Fruit fly (Drosophila melanogaster) whole organism, embryonic: ENCODE results near the gene SsRbeta.
A peak's percentile ranks its signal among the peaks of the same experiment; 100 is the strongest.

ENCODE experiments used
- Atf6 ChIP-seq: fragments of 200-800 bp; sonication (Bioruptor generic); IDR thresholded peaks from 2 replicates; pipeline ENCODE4 v1.3.6; 2022; ENCODE audit warnings: missing biosample characterization, missing genetic modification characterization
- CG11093 ChIP-seq: fragments of 200-800 bp; sonication (Bioruptor generic); IDR thresholded peaks from 3 replicates; pipeline ENCODE4 v1.3.6; 2022; ENCODE audit warnings: missing biosample characterization, missing genetic modification characterization
- CG12071 ChIP-seq: fragments of 200-800 bp; sonication (Bioruptor generic); optimal IDR thresholded peaks from 3 replicates; lab custom pipeline; 2018; ENCODE audit warnings: missing biosample characterization, mild to moderate bottlenecking, missing genetic modification characterization
- CG1233 ChIP-seq: fragments of 200-800 bp; sonication (Bioruptor generic); optimal IDR thresholded peaks from 4 replicates; lab custom pipeline; 2018; ENCODE audit warnings: missing biosample characterization, mild to moderate bottlenecking, missing genetic modification characterization
- CG13894 ChIP-seq: fragments of 200-800 bp; sonication (Bioruptor generic); optimal IDR thresholded peaks from 3 replicates; lab custom pipeline; 2018; ENCODE audit warnings: missing biosample characterization, mild to moderate bottlenecking, missing genetic modification characterization, moderate library complexity
- CG14667 ChIP-seq: fragments of 200-800 bp; sonication (Bioruptor generic); IDR thresholded peaks from 2 replicates; pipeline ENCODE4 v1.3.6; 2022; ENCODE audit warnings: missing biosample characterization, missing genetic modification characterization
- CG15073 ChIP-seq: fragments of 200-800 bp; sonication (Bioruptor generic); optimal IDR thresholded peaks from 2 replicates; lab custom pipeline; 2016; ENCODE audit warnings: missing biosample characterization, missing genetic modification characterization
- CG15479 ChIP-seq: fragments of 200-800 bp; sonication (Bioruptor generic); optimal IDR thresholded peaks from 3 replicates; lab custom pipeline; 2019; ENCODE audit warnings: missing biosample characterization, mild to moderate bottlenecking, missing genetic modification characterization, moderate library complexity
- CG16813 ChIP-seq: fragments of 200-800 bp; sonication (Bioruptor generic); IDR thresholded peaks from 3 replicates; pipeline ENCODE4 v1.3.6; 2022; ENCODE audit warnings: missing biosample characterization, missing genetic modification characterization; ENCODE audit not compliant: partially characterized antibody
- CG17568 ChIP-seq: fragments of 200-800 bp; sonication (Bioruptor generic); optimal IDR thresholded peaks from 2 replicates; lab custom pipeline; 2018; ENCODE audit warnings: missing biosample characterization, mild to moderate bottlenecking, missing genetic modification characterization, moderate library complexity
- CG18262 ChIP-seq: fragments of 200-800 bp; optimal IDR thresholded peaks from 3 replicates; lab custom pipeline; 2019; ENCODE audit warnings: missing biosample characterization, mild to moderate bottlenecking, missing genetic modification characterization, moderate library complexity
- CG32532 ChIP-seq: fragments of 200-800 bp; sonication (Bioruptor generic); IDR thresholded peaks from 2 replicates; pipeline ENCODE4 v1.3.6; 2022; ENCODE audit warnings: missing biosample characterization, missing genetic modification characterization
- CG33213 ChIP-seq: fragments of 200-800 bp; sonication (Bioruptor generic); optimal IDR thresholded peaks from 3 replicates; lab custom pipeline; 2016; ENCODE audit warnings: missing biosample characterization, missing genetic modification characterization
- CG3995 ChIP-seq: fragments of 200-800 bp; sonication (Bioruptor generic); optimal IDR thresholded peaks from 3 replicates; lab custom pipeline; 2016; ENCODE audit warnings: missing biosample characterization, missing genetic modification characterization
- CG4328 ChIP-seq: fragments of 200-800 bp; sonication (Bioruptor generic); optimal IDR thresholded peaks from 3 replicates; lab custom pipeline; 2017; ENCODE audit warnings: missing biosample characterization, missing genetic modification reagents, missing genetic modification characterization
- CG9609 ChIP-seq: fragments of 200-800 bp; sonication (Bioruptor generic); optimal IDR thresholded peaks from 3 replicates; lab custom pipeline; 2016; ENCODE audit warnings: missing biosample characterization, missing genetic modification characterization
- CG9727 ChIP-seq: fragments of 200-800 bp; sonication (Bioruptor generic); optimal IDR thresholded peaks from 3 replicates; lab custom pipeline; 2017; ENCODE audit warnings: missing biosample characterization, mild to moderate bottlenecking, missing genetic modification characterization
- CHES-1-like ChIP-seq: fragments of 200-800 bp; sonication (Bioruptor generic); optimal IDR thresholded peaks from 2 replicates; lab custom pipeline; 2016; ENCODE audit warnings: missing biosample characterization, missing genetic modification characterization
- D ChIP-seq, 2 experiments: fragments of 200-800 bp in 1 of 2; fragments of >200 bp in 1 of 2; sonication (Bioruptor generic) in 1 of 2; optimal IDR thresholded peaks; 2 replicates in 1 of 2; 3 replicates in 1 of 2; lab custom pipeline; 2017; ENCODE audit warnings: mild to moderate bottlenecking in 1 of 2, missing biosample characterization in 1 of 2, missing genetic modification characterization in 1 of 2, missing genetic modification reagents in 1 of 2
- D19B ChIP-seq: fragments of 200-800 bp; sonication (Bioruptor generic); optimal IDR thresholded peaks from 2 replicates; lab custom pipeline; 2017; ENCODE audit warnings: missing biosample characterization, mild to moderate bottlenecking, missing genetic modification characterization
- Dfd ChIP-seq, 2 experiments: fragments of >200 bp; optimal IDR thresholded peaks; 2 replicates each; lab custom pipeline; 2017; ENCODE audit warnings: missing biosample characterization in 2 of 2, missing genetic modification characterization in 2 of 2
- Dip2 ChIP-seq: fragments of 200-800 bp; sonication (Bioruptor generic); IDR thresholded peaks from 2 replicates; pipeline ENCODE4 v1.3.6; 2022; ENCODE audit warnings: missing biosample characterization, missing genetic modification characterization
- Doc3 ChIP-seq: fragments of 200-800 bp; sonication (Bioruptor generic); IDR thresholded peaks from 3 replicates; pipeline ENCODE4 v1.3.6; 2022; ENCODE audit warnings: missing biosample characterization, missing genetic modification characterization; ENCODE audit not compliant: partially characterized antibody
- Eip74EF ChIP-seq, 2 experiments: fragments of 200-800 bp in 1 of 2; fragments of >200 bp in 1 of 2; sonication (Bioruptor generic) in 1 of 2; optimal IDR thresholded peaks; 2 replicates each; lab custom pipeline; 2017 to 2019; ENCODE audit warnings: missing biosample characterization in 2 of 2, missing genetic modification characterization in 2 of 2, mild to moderate bottlenecking in 1 of 2, moderate library complexity in 1 of 2
- Elba2 ChIP-seq: fragments of 200-800 bp; sonication (Bioruptor generic); optimal IDR thresholded peaks from 3 replicates; lab custom pipeline; 2016; ENCODE audit warnings: missing biosample characterization, missing genetic modification characterization
- Ets97D ChIP-seq: fragments of 200-800 bp; sonication (Bioruptor generic); optimal IDR thresholded peaks from 3 replicates; lab custom pipeline; 2016; ENCODE audit warnings: missing biosample characterization, missing genetic modification characterization
- Hmx ChIP-seq: fragments of 200-800 bp; sonication (Bioruptor generic); optimal IDR thresholded peaks from 2 replicates; lab custom pipeline; 2016; ENCODE audit warnings: missing biosample characterization, missing genetic modification characterization
- Lhr ChIP-seq: fragments of 200-800 bp; sonication (Bioruptor generic); optimal IDR thresholded peaks from 3 replicates; lab custom pipeline; 2017; ENCODE audit warnings: mild to moderate bottlenecking, missing biosample characterization, missing genetic modification reagents, missing genetic modification characterization
- Meics ChIP-seq: fragments of 200-800 bp; sonication (Bioruptor generic); optimal IDR thresholded peaks from 2 replicates; lab custom pipeline; 2017; ENCODE audit warnings: missing biosample characterization, mild to moderate bottlenecking, missing genetic modification characterization
- TFAM ChIP-seq: fragments of 200-800 bp; sonication (Bioruptor generic); optimal IDR thresholded peaks from 2 replicates; lab custom pipeline; 2017; ENCODE audit warnings: missing biosample characterization, missing genetic modification characterization, inconsistent platforms
- Taf1 ChIP-seq: fragments of 200-800 bp; sonication (Bioruptor generic); IDR thresholded peaks from 2 replicates; pipeline ENCODE4 v1.3.6; 2022; ENCODE audit warnings: missing biosample characterization, missing genetic modification characterization
- YL-1 ChIP-seq: fragments of 200-800 bp; sonication (Bioruptor generic); optimal IDR thresholded peaks from 3 replicates; lab custom pipeline; 2017; ENCODE audit warnings: missing biosample characterization, mild to moderate bottlenecking, missing genetic modification characterization
- croc ChIP-seq: fragments of 200-800 bp; sonication (Bioruptor generic); conservative IDR thresholded peaks from 3 replicates; pipeline ENCODE4 v1.3.6; 2022; ENCODE audit warnings: missing biosample characterization, missing genetic modification characterization
- ewg ChIP-seq: fragments of 200-800 bp; sonication (Bioruptor generic); optimal IDR thresholded peaks from 3 replicates; lab custom pipeline; 2017; ENCODE audit warnings: mild to moderate bottlenecking, missing biosample characterization, missing genetic modification reagents, missing genetic modification characterization
- fru ChIP-seq: fragments of >200 bp; optimal IDR thresholded peaks from 2 replicates; lab custom pipeline; 2017
- hb ChIP-seq: fragments of 200-800 bp; sonication (Bioruptor generic); IDR thresholded peaks from 3 replicates; pipeline ENCODE4 v1.3.6; 2022; ENCODE audit warnings: missing biosample characterization, missing genetic modification characterization; ENCODE audit not compliant: partially characterized antibody
- jumu ChIP-seq: fragments of 200-800 bp; sonication (Bioruptor generic); optimal IDR thresholded peaks from 3 replicates; lab custom pipeline; 2016; ENCODE audit warnings: missing biosample characterization, missing genetic modification characterization
- lola ChIP-seq, 3 experiments: fragments of >200 bp in 2 of 3; fragments of 200-800 bp in 1 of 3; sonication (Bioruptor generic) in 1 of 3; optimal IDR thresholded peaks; 2 replicates each; lab custom pipeline; 2017 to 2019; ENCODE audit warnings: missing biosample characterization in 3 of 3, missing genetic modification characterization in 3 of 3, mild to moderate bottlenecking in 1 of 3, moderate library complexity in 1 of 3
- odd ChIP-seq: fragments of 200-800 bp; sonication (Bioruptor generic); optimal IDR thresholded peaks from 2 replicates; lab custom pipeline; 2017; ENCODE audit warnings: missing biosample characterization, mild to moderate bottlenecking, missing genetic modification characterization
- pho ChIP-seq: fragments of 200-800 bp; sonication (Bioruptor generic); optimal IDR thresholded peaks from 2 replicates; lab custom pipeline; 2016; ENCODE audit warnings: missing biosample characterization, missing genetic modification characterization
- prd ChIP-seq, 3 experiments: fragments of >200 bp in 2 of 3; fragments of 200-800 bp in 1 of 3; sonication (Bioruptor generic) in 1 of 3; optimal IDR thresholded peaks in 2 of 3; IDR thresholded peaks in 1 of 3; 2 replicates in 2 of 3; 3 replicates in 1 of 3; pipeline versions ENCODE4 v1.3.6 to Lab custom; 2017 to 2022; ENCODE audit warnings: missing biosample characterization in 1 of 3, missing genetic modification characterization in 1 of 3
- psq ChIP-seq: fragments of 200-800 bp; sonication (Bioruptor generic); optimal IDR thresholded peaks from 2 replicates; lab custom pipeline; 2017; ENCODE audit warnings: missing biosample characterization, missing genetic modification characterization
- sd ChIP-seq: fragments of 200-800 bp; sonication (Bioruptor generic); optimal IDR thresholded peaks from 3 replicates; lab custom pipeline; 2018; ENCODE audit warnings: missing biosample characterization, mild to moderate bottlenecking, missing genetic modification characterization, moderate library complexity
- tio ChIP-seq: fragments of 200-800 bp; sonication (Bioruptor generic); optimal IDR thresholded peaks from 2 replicates; lab custom pipeline; 2017; ENCODE audit warnings: missing biosample characterization, missing genetic modification characterization, inconsistent platforms
- trem ChIP-seq: fragments of 200-800 bp; optimal IDR thresholded peaks from 3 replicates; lab custom pipeline; 2019; ENCODE audit warnings: missing biosample characterization, mild to moderate bottlenecking, missing genetic modification characterization, moderate library complexity
- ttk ChIP-seq: fragments of 200-800 bp; sonication (Bioruptor generic); IDR thresholded peaks from 2 replicates; pipeline ENCODE4 v2.1.2; 2022; ENCODE audit warnings: missing biosample characterization, missing genetic modification characterization
- usp ChIP-seq: fragments of >200 bp; optimal IDR thresholded peaks from 2 replicates; lab custom pipeline; 2017; ENCODE audit warnings: missing biosample characterization, missing genetic modification characterization
- zen ChIP-seq: fragments of 200-800 bp; sonication (Bioruptor generic); optimal IDR thresholded peaks from 3 replicates; lab custom pipeline; 2018; ENCODE audit warnings: missing biosample characterization, mild to moderate bottlenecking, missing genetic modification characterization, moderate library complexity

Gene SsRbeta

DNA sequence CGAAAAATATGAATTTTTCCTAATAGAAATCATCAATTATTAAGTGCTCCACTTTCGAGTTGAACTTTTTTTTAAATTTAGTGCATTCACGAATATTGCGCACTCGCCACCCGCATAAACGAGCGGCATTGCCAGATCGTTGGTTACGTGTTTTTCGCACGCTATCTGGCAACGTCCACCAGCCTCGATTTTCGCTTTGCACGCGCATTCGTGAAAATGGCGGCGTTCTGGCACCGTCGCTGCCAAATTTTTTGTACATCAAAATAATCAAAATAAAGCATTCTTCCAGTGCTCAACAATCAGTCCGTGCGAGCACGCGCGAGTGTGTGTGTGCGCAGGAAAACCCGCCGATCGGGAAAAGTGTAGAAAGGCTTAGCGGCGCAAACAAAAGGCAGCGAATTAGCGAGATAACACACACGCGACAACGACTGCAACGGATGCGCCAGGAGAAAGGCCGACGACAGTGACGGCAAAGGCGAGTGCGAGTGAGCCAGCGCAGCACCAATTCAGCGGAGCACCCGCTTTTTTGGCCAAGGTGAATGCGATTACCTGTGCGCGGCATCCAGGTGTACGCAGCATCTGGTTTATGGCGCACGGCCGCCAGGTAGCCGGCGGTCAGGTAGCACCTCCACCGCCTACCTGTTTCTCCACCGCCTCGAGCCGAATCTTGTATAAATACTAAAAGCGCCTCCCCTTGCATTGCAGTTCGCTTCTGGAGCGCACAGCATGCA, 15.6 kb upstream of the SsRbeta start:
- TF ChIP-seq CG14667 (GFP tag; lab: Robert Waterston, UW) (0 out of 2 replicates have a peak, but pooled peaks have one; percentile 54), CG15073 (peak; percentile 32), CG32532 (GFP tag; lab: Robert Waterston, UW) (peak; percentile 88), D19B (GFP tag; lab: Kevin White, UChicago) (no peak), croc (GFP tag; lab: Robert Waterston, UW) (peak; percentile 39; the same call in 2 of the 3 replicates), odd (no peak), ttk (peak; percentile 63), CG13894 (tag; lab: Kevin White, UChicago) (no peak), D (optimal IDR thresholded peaks at IDR 0.05; lab: Kevin White, UChicago) (no peak), D (GFP tag; optimal IDR thresholded peaks at IDR 0.05; lab: Kevin White, UChicago) (peak; percentile 58), lola (GFP tag; optimal IDR thresholded peaks at IDR 0.05; lab: Kevin White, UChicago) (peak in 1 of 3 experiments; percentile 66), tio (GFP tag; lab: Kevin White, UChicago) (no peak), CG3995 (GFP tag; lab: Kevin White, UChicago) (no peak), trem (peak; percentile 59), CG11093 (GFP tag; lab: Robert Waterston, UW) (peak; percentile 57; the same call in 1 of the 3 replicates), Lhr (GFP tag; lab: Kevin White, UChicago) (peak; percentile 61), sd (tag; lab: Kevin White, UChicago) (no peak), Meics (peak; percentile 85), Eip74EF (GFP tag; optimal IDR thresholded peaks at IDR 0.05; lab: Kevin White, UChicago) (no peak), CG9609 (GFP tag; lab: Kevin White, UChicago) (peak; percentile 85), CG15479 (GFP tag; lab: Kevin White, UChicago) (peak; percentile 99), Dip2 (GFP tag; lab: Robert Waterston, UW) (no peak), Atf6 (GFP tag; lab: Robert Waterston, UW) (peak; percentile 85), Elba2 (GFP tag; lab: Kevin White, UChicago) (no peak), zen (tag; lab: Kevin White, UChicago) (peak; percentile 9), hb (GFP tag; lab: Robert Waterston, UW) (no peak), prd (optimal IDR thresholded peaks at IDR 0.05; lab: Kevin White, UChicago) (no peak), prd (GFP tag; IDR thresholded peaks at IDR 0.05; lab: Robert Waterston, UW) (peak; percentile 82), psq (peak; percentile 91), CG12071 (no peak), Taf1 (peak; percentile 22; the same call in 1 of the 2 replicates), Doc3 (peak; percentile 48; the same call in 1 of the 3 replicates), CG18262 (tag; lab: Kevin White, UChicago) (peak; percentile 83), CG9727 (GFP tag; lab: Kevin White, UChicago) (peak; percentile 89), jumu (GFP tag; lab: Kevin White, UChicago) (peak; percentile 85), CHES-1-like (peak; percentile 87), YL-1 (GFP tag; lab: Kevin White, UChicago) (peak; percentile 99), pho (GFP tag; lab: Kevin White, UChicago) (peak; percentile 93), CG16813 (GFP tag; lab: Robert Waterston, UW) (peak; percentile 70), CG17568 (GFP tag; lab: Kevin White, UChicago) (no peak), fru (no peak), ewg (GFP tag; lab: Kevin White, UChicago) (peak; percentile 97), usp (GFP tag; lab: Kevin White, UChicago) (no peak), CG33213 (GFP tag; lab: Kevin White, UChicago) (peak; percentile 85), Ets97D (GFP tag; lab: Kevin White, UChicago) (peak; percentile 92), CG4328 (peak; percentile 89), TFAM (GFP tag; lab: Kevin White, UChicago) (no peak), Hmx (peak; percentile 68), Dfd (GFP tag; optimal IDR thresholded peaks at IDR 0.05; lab: Kevin White, UChicago) (no peak), CG1233 (GFP tag; lab: Kevin White, UChicago) (peak; percentile 79)
